Worm (Caenorhabditis elegans) whole organism, L1 larva: ENCODE results near the gene ppat-1.
A peak's percentile ranks its signal among the peaks of the same experiment; 100 is the strongest.

Experiments used
- C04F5.9 ChIP-seq: sonication (generic microtip); optimal IDR thresholded peaks from 2 replicates; lab custom pipeline; 2016; ENCODE audit warnings: missing genetic modification characterization, missing compliant biosample characterization
- alr-1 ChIP-seq: fragments of 200-800 bp; sonication (Bioruptor generic); optimal IDR thresholded peaks from 2 replicates; lab custom pipeline; 2018; ENCODE audit warnings: borderline replicate concordance, mild to moderate bottlenecking, missing genetic modification characterization, missing compliant biosample characterization
- blmp-1 ChIP-seq: fragments of 150-350 bp; optimal IDR thresholded peaks from 2 replicates; lab custom pipeline; 2014; ENCODE audit warnings: missing biosample characterization, missing genetic modification characterization
- ceh-63 ChIP-seq: fragments of 200-800 bp; sonication (Bioruptor generic); optimal IDR thresholded peaks from 2 replicates; lab custom pipeline; 2018; ENCODE audit warnings: mild to moderate bottlenecking, missing genetic modification characterization, missing compliant biosample characterization
- ceh-8 ChIP-seq: fragments of 200-800 bp; sonication (Bioruptor generic); optimal IDR thresholded peaks from 2 replicates; lab custom pipeline; 2018; ENCODE audit warnings: mild to moderate bottlenecking, missing genetic modification characterization, moderate library complexity, missing compliant biosample characterization
- ceh-82 ChIP-seq, 3 experiments: fragments of 150-350 bp in 1 of 3; sonication (generic microtip) in 2 of 3; optimal IDR thresholded peaks; 2 replicates each; lab custom pipeline; 2014 to 2017; ENCODE audit warnings: missing biosample characterization in 3 of 3, missing genetic modification characterization in 3 of 3
- ceh-88 ChIP-seq: fragments of 200-800 bp; sonication (Bioruptor generic); IDR thresholded peaks from 2 replicates; pipeline ENCODE4 v1.3.6; 2022; ENCODE audit warnings: missing genetic modification characterization, missing compliant biosample characterization
- ceh-90 ChIP-seq: sonication (generic microtip); optimal IDR thresholded peaks from 2 replicates; lab custom pipeline; 2016; ENCODE audit warnings: missing genetic modification characterization, missing compliant biosample characterization
- dsc-1 ChIP-seq: sonication (generic microtip); optimal IDR thresholded peaks from 2 replicates; lab custom pipeline; 2016; ENCODE audit warnings: mild to moderate bottlenecking, missing genetic modification characterization, missing compliant biosample characterization
- efl-1 ChIP-seq, 4 experiments: fragments of 150-350 bp; optimal IDR thresholded peaks in 3 of 4; peaks in 1 of 4; 1 replicate in 1 of 4; 2 replicates in 3 of 4; lab custom pipeline; 2014; ENCODE audit warnings: missing biosample characterization in 2 of 4, missing genetic modification characterization in 2 of 4, missing genetic modification reagents in 2 of 4
- efl-3 ChIP-seq: fragments of 200-800 bp; sonication (Bioruptor generic); optimal IDR thresholded peaks from 2 replicates; lab custom pipeline; 2018; ENCODE audit warnings: mild to moderate bottlenecking, missing genetic modification characterization, missing compliant biosample characterization
- elt-2 ChIP-seq: sonication (generic microtip); optimal IDR thresholded peaks from 2 replicates; lab custom pipeline; 2016; ENCODE audit warnings: missing genetic modification characterization, mild to moderate bottlenecking, inconsistent platforms, missing compliant biosample characterization, missing genetic modification reagents
- fkh-8 ChIP-seq: sonication (generic microtip); optimal IDR thresholded peaks from 2 replicates; lab custom pipeline; 2016; ENCODE audit warnings: mild to moderate bottlenecking, missing genetic modification characterization, missing compliant biosample characterization
- grh-1 ChIP-seq: fragments of 200-800 bp; sonication (Bioruptor generic); IDR thresholded peaks from 2 replicates; pipeline ENCODE4 v1.3.6; 2022; ENCODE audit warnings: missing genetic modification reagents, missing genetic modification characterization, missing compliant biosample characterization
- hlh-4 ChIP-seq: sonication (generic microtip); optimal IDR thresholded peaks from 2 replicates; lab custom pipeline; 2016; ENCODE audit warnings: mild to moderate bottlenecking, missing genetic modification characterization, missing compliant biosample characterization
- hpl-2 ChIP-seq: fragments of 150-350 bp; optimal IDR thresholded peaks from 2 replicates; lab custom pipeline; 2014; ENCODE audit warnings: missing biosample characterization, missing genetic modification reagents, missing genetic modification characterization
- jun-1 ChIP-seq: fragments of 150-350 bp; optimal IDR thresholded peaks from 2 replicates; lab custom pipeline; 2014; ENCODE audit warnings: missing biosample characterization, missing genetic modification reagents, missing genetic modification characterization
- lin-14 ChIP-seq: fragments of 200-800 bp; sonication (Bioruptor generic); optimal IDR thresholded peaks from 2 replicates; lab custom pipeline; 2018; ENCODE audit warnings: mild to moderate bottlenecking, missing genetic modification characterization, moderate library complexity, missing compliant biosample characterization
- lin-15B ChIP-seq: fragments of 150-350 bp; sonication (generic microtip); optimal IDR thresholded peaks from 3 replicates; lab custom pipeline; 2014; ENCODE audit warnings: missing biosample characterization, missing genetic modification characterization
- lin-35 ChIP-seq, 2 experiments: fragments of 150-350 bp; optimal IDR thresholded peaks; 2 replicates each; lab custom pipeline; 2014; ENCODE audit warnings: missing biosample characterization in 2 of 2, missing genetic modification characterization in 2 of 2, missing genetic modification reagents in 2 of 2
- lin-39 ChIP-seq: fragments of 150-350 bp; optimal IDR thresholded peaks from 2 replicates; lab custom pipeline; 2014; ENCODE audit warnings: missing biosample characterization, missing genetic modification reagents, missing genetic modification characterization
- lir-3 ChIP-seq: sonication (generic microtip); optimal IDR thresholded peaks from 2 replicates; lab custom pipeline; 2016; ENCODE audit warnings: mild to moderate bottlenecking, missing genetic modification characterization, moderate library complexity, missing compliant biosample characterization; ENCODE audit not compliant: poor library complexity
- mab-9 ChIP-seq: fragments of 200-800 bp; sonication (Bioruptor generic); IDR thresholded peaks from 2 replicates; pipeline ENCODE4 v1.3.6; 2022; ENCODE audit warnings: missing genetic modification reagents, missing genetic modification characterization, missing compliant biosample characterization
- mdl-1 ChIP-seq, 2 experiments: fragments of 150-350 bp; optimal IDR thresholded peaks; 2 replicates each; lab custom pipeline; 2014 to 2017; ENCODE audit warnings: missing biosample characterization in 2 of 2, missing genetic modification characterization in 2 of 2, inconsistent platforms in 1 of 2
- mep-1 ChIP-seq: fragments of 150-350 bp; optimal IDR thresholded peaks from 2 replicates; lab custom pipeline; 2014; ENCODE audit warnings: missing biosample characterization, missing genetic modification characterization
- nhr-12 ChIP-seq: sonication (generic microtip); optimal IDR thresholded peaks from 2 replicates; lab custom pipeline; 2017; ENCODE audit warnings: missing biosample characterization, missing genetic modification characterization
- nhr-19 ChIP-seq: fragments of 200-800 bp; sonication (Bioruptor generic); conservative IDR thresholded peaks from 2 replicates; pipeline ENCODE4 v1.3.6; 2022; ENCODE audit warnings: missing genetic modification characterization, missing compliant biosample characterization
- nhr-20 ChIP-seq: sonication (generic microtip); optimal IDR thresholded peaks from 2 replicates; lab custom pipeline; 2016; ENCODE audit warnings: mild to moderate bottlenecking, missing genetic modification characterization, missing compliant biosample characterization
- nhr-71 ChIP-seq: sonication (generic microtip); optimal IDR thresholded peaks from 2 replicates; lab custom pipeline; 2016; ENCODE audit warnings: mild to moderate bottlenecking, missing genetic modification characterization, moderate library complexity, missing compliant biosample characterization
- nhr-76 ChIP-seq: sonication (generic microtip); optimal IDR thresholded peaks from 2 replicates; lab custom pipeline; 2017; ENCODE audit warnings: missing biosample characterization, missing genetic modification characterization
- nhr-77 ChIP-seq: fragments of 150-350 bp; optimal IDR thresholded peaks from 2 replicates; lab custom pipeline; 2014; ENCODE audit warnings: missing biosample characterization, missing genetic modification characterization
- nhr-84 ChIP-seq: sonication (generic microtip); optimal IDR thresholded peaks from 2 replicates; lab custom pipeline; 2017; ENCODE audit warnings: missing biosample characterization, missing genetic modification characterization
- nhr-85 ChIP-seq: sonication (generic microtip); peaks from one replicate; lab custom pipeline; 2016; ENCODE audit warnings: missing genetic modification characterization, inconsistent platforms, missing compliant biosample characterization
- pqm-1 ChIP-seq: sonication (generic microtip); optimal IDR thresholded peaks from 3 replicates; lab custom pipeline; 2017; ENCODE audit warnings: missing biosample characterization, missing genetic modification characterization
- snpc-4 ChIP-seq: fragments of 150-350 bp; optimal IDR thresholded peaks from 2 replicates; lab custom pipeline; 2014; ENCODE audit warnings: missing biosample characterization, missing genetic modification characterization
- snu-23 ChIP-seq: sonication (generic microtip); optimal IDR thresholded peaks from 2 replicates; lab custom pipeline; 2016; ENCODE audit warnings: missing genetic modification characterization, missing compliant biosample characterization
- sox-4 ChIP-seq: sonication (generic microtip); optimal IDR thresholded peaks from 2 replicates; lab custom pipeline; 2016; ENCODE audit warnings: missing genetic modification characterization, missing compliant biosample characterization
- sup-37 ChIP-seq: fragments of 200-800 bp; sonication (Bioruptor generic); optimal IDR thresholded peaks from 2 replicates; lab custom pipeline; 2018; ENCODE audit warnings: mild to moderate bottlenecking, missing genetic modification characterization, missing compliant biosample characterization
- tbx-2 ChIP-seq: sonication (generic microtip); optimal IDR thresholded peaks from 2 replicates; lab custom pipeline; 2016; ENCODE audit warnings: missing genetic modification characterization, missing compliant biosample characterization
- tlp-1 ChIP-seq: fragments of 150-350 bp; optimal IDR thresholded peaks from 2 replicates; lab custom pipeline; 2014; ENCODE audit warnings: missing biosample characterization, missing genetic modification characterization
- unc-130 ChIP-seq: fragments of 150-350 bp; optimal IDR thresholded peaks from 2 replicates; lab custom pipeline; 2017; ENCODE audit warnings: missing biosample characterization, missing genetic modification characterization, inconsistent platforms
- unc-30 ChIP-seq: sonication (generic microtip); optimal IDR thresholded peaks from 2 replicates; lab custom pipeline; 2017; ENCODE audit warnings: missing biosample characterization, missing genetic modification characterization
- vab-15 ChIP-seq: sonication (generic microtip); optimal IDR thresholded peaks from 2 replicates; lab custom pipeline; 2017; ENCODE audit warnings: missing genotype, mild to moderate bottlenecking, missing genetic modification characterization, missing compliant biosample characterization
- zag-1 ChIP-seq: fragments of 150-350 bp; optimal IDR thresholded peaks from 2 replicates; lab custom pipeline; 2014; ENCODE audit warnings: missing biosample characterization, missing genetic modification characterization
- zip-4 ChIP-seq: fragments of 200-800 bp; sonication (Bioruptor generic); optimal IDR thresholded peaks from 2 replicates; lab custom pipeline; 2018; ENCODE audit warnings: mild to moderate bottlenecking, missing genetic modification characterization, moderate library complexity, missing compliant biosample characterization
- ztf-4 ChIP-seq: fragments of 150-350 bp; optimal IDR thresholded peaks from 2 replicates; lab custom pipeline; 2014; ENCODE audit warnings: missing biosample characterization, missing genetic modification characterization

Gene ppat-1

ce11 chrIII:4666753-4667400, 22.2 kb upstream of the ppat-1 start (continued):
- TF ChIP-seq ceh-90 (tag; lab: Kevin White, UChicago) (no peak), nhr-71 (tag; lab: Kevin White, UChicago) (peak; percentile 61), fkh-8 (tag; lab: Kevin White, UChicago) (peak; percentile 43), mep-1 (tag; lab: Kevin White, UChicago) (peak; percentile 66), blmp-1 (tag; lab: Kevin White, UChicago) (peak; percentile 87), nhr-77 (tag; lab: Kevin White, UChicago) (peak; percentile 22), ceh-82 (tag; optimal IDR thresholded peaks at IDR 0.05; lab: Kevin White, UChicago) (peak in 2 of 3 experiments; percentile 22 to 63), tlp-1 (no peak), vab-15 (tag; lab: Kevin White, UChicago) (no peak), tbx-2 (tag; lab: Kevin White, UChicago) (peak; percentile 18), sox-4 (tag; lab: Kevin White, UChicago) (no peak), ceh-88 (GFP tag; lab: Robert Waterston, UW) (no peak), mdl-1 (tag; optimal IDR thresholded peaks at IDR 0.05; lab: Kevin White, UChicago) (peak in 1 of 2 experiments; percentile 32), lin-35 (GFP tag; optimal IDR thresholded peaks at IDR 0.05; lab: Kevin White, UChicago) (peak; percentile 25 to 50), ceh-8 (GFP tag; lab: Kevin White, UChicago) (no peak), nhr-85 (tag; lab: Kevin White, UChicago) (peak; percentile 89), nhr-12 (tag; lab: Kevin White, UChicago) (no peak), nhr-19 (peak; percentile 33; the same call in 1 of the 2 replicates)

- TF ChIP-seq mab-9 (GFP tag; lab: Robert Waterston, UW) (no peak), zag-1 (tag; lab: Kevin White, UChicago) (no peak), efl-1 (optimal IDR thresholded peaks at IDR 0.05; lab: Kevin White, UChicago) (no peak), efl-1 (GFP tag; optimal IDR thresholded peaks at IDR 0.05 in 1 of 2; lab: Kevin White, UChicago) (peak in 1 of 2 experiments; percentile 59), ztf-4 (tag; lab: Kevin White, UChicago) (no peak), tlp-1 (no peak), lin-35 (GFP tag; optimal IDR thresholded peaks at IDR 0.05; lab: Kevin White, UChicago) (peak in 1 of 2 experiments; percentile 20), alr-1 (tag; lab: Kevin White, UChicago) (no peak), lin-14 (GFP tag; lab: Kevin White, UChicago) (peak; percentile 3), unc-30 (tag; lab: Kevin White, UChicago) (no peak), grh-1 (GFP tag; lab: Robert Waterston, UW) (no peak), tbx-2 (tag; lab: Kevin White, UChicago) (no peak), elt-2 (tag; lab: Kevin White, UChicago) (peak; percentile 46), fkh-8 (tag; lab: Kevin White, UChicago) (no peak), lir-3 (tag; lab: Kevin White, UChicago) (no peak), snpc-4 (tag; lab: Kevin White, UChicago) (no peak), pqm-1 (tag; lab: Kevin White, UChicago) (peak; percentile 25)
Measured at ce11 chrIII:4668073-4668472, 21.0 kb upstream of the ppat-1 start.

ce11 chrIII:4671491-4671890, 17.6 kb upstream of the ppat-1 start, which contains the start of gene T23F11.11:
Gene T23F11.11 (minus strand): TSS chrIII:4671591.
- TF ChIP-seq hpl-2 (GFP tag; lab: Kevin White, UChicago) (no peak), sup-37 (GFP tag; lab: Kevin White, UChicago) (no peak), C04F5.9 (tag; lab: Kevin White, UChicago) (no peak), jun-1 (no peak), snpc-4 (tag; lab: Kevin White, UChicago) (no peak), nhr-76 (tag; lab: Kevin White, UChicago) (no peak), nhr-20 (tag; lab: Kevin White, UChicago) (no peak), blmp-1 (tag; lab: Kevin White, UChicago) (no peak), lin-39 (tag; lab: Kevin White, UChicago) (no peak), sox-4 (tag; lab: Kevin White, UChicago) (no peak), ceh-63 (GFP tag; lab: Kevin White, UChicago) (no peak), nhr-84 (tag; lab: Kevin White, UChicago) (no peak), unc-130 (no peak), unc-30 (tag; lab: Kevin White, UChicago) (no peak), snu-23 (GFP tag; lab: Kevin White, UChicago) (no peak), hlh-4 (tag; lab: Kevin White, UChicago) (no peak), lin-15B (tag; lab: Kevin White, UChicago) (no peak), dsc-1 (tag; lab: Kevin White, UChicago) (no peak), efl-3 (GFP tag; lab: Kevin White, UChicago) (no peak), zip-4 (GFP tag; lab: Kevin White, UChicago) (no peak)
